Fruit fly (Drosophila melanogaster) whole organism, embryonic: Measurements from ENCODE around the gene CG33668.
A peak's percentile ranks its signal among the peaks of the same experiment; 100 is the strongest.

Source experiments
- Atf6 ChIP-seq: fragments of 200-800 bp; sonication (Bioruptor generic); IDR thresholded peaks from 2 replicates; pipeline ENCODE4 v1.3.6; 2022; ENCODE audit warnings: missing biosample characterization, missing genetic modification characterization
- B-H1 ChIP-seq: fragments of 200-800 bp; sonication (Bioruptor generic); IDR thresholded peaks from 3 replicates; pipeline ENCODE4 v1.3.6; 2022; ENCODE audit warnings: missing biosample characterization, missing genetic modification characterization
- B-H2 ChIP-seq: fragments of 200-800 bp; sonication (Bioruptor generic); optimal IDR thresholded peaks from 2 replicates; lab custom pipeline; 2018; ENCODE audit warnings: missing biosample characterization, mild to moderate bottlenecking, missing genetic modification characterization
- Blimp-1 ChIP-seq: fragments of 200-800 bp; sonication (Bioruptor generic); optimal IDR thresholded peaks from 3 replicates; lab custom pipeline; 2018; ENCODE audit warnings: missing biosample characterization, missing genetic modification characterization, mild to moderate bottlenecking, moderate library complexity, missing genetic modification reagents
- CG11093 ChIP-seq: fragments of 200-800 bp; sonication (Bioruptor generic); IDR thresholded peaks from 3 replicates; pipeline ENCODE4 v1.3.6; 2022; ENCODE audit warnings: missing biosample characterization, missing genetic modification characterization
- CG11504 ChIP-seq: fragments of 200-800 bp; sonication (Bioruptor generic); optimal IDR thresholded peaks from 3 replicates; lab custom pipeline; 2019; ENCODE audit warnings: missing biosample characterization, mild to moderate bottlenecking, missing genetic modification characterization, moderate library complexity
- CG11560 ChIP-seq: fragments of 200-800 bp; sonication (Bioruptor generic); IDR thresholded peaks from 3 replicates; pipeline ENCODE4 v1.3.6; 2022; ENCODE audit warnings: missing biosample characterization, missing genetic modification characterization
- CG12942 ChIP-seq: fragments of 200-800 bp; sonication (Bioruptor generic); optimal IDR thresholded peaks from 3 replicates; lab custom pipeline; 2016; ENCODE audit warnings: missing biosample characterization, missing genetic modification characterization
- CG17385 ChIP-seq: fragments of 200-800 bp; sonication (Bioruptor generic); optimal IDR thresholded peaks from 3 replicates; lab custom pipeline; 2018; ENCODE audit warnings: missing biosample characterization, mild to moderate bottlenecking, missing genetic modification characterization
- CG31441 ChIP-seq: fragments of 200-800 bp; sonication (Bioruptor generic); IDR thresholded peaks from 2 replicates; pipeline ENCODE4 v1.3.6; 2022; ENCODE audit warnings: missing biosample characterization, missing genetic modification characterization
- CG4617 ChIP-seq: fragments of 200-800 bp; sonication (Bioruptor generic); optimal IDR thresholded peaks from 3 replicates; lab custom pipeline; 2016; ENCODE audit warnings: missing biosample characterization, missing genetic modification characterization, borderline replicate concordance
- CG5180 ChIP-seq: fragments of 200-800 bp; sonication (Bioruptor generic); optimal IDR thresholded peaks from 3 replicates; lab custom pipeline; 2017; ENCODE audit warnings: missing biosample characterization, missing genetic modification characterization, mild to moderate bottlenecking, moderate library complexity, missing genetic modification reagents
- CG5245 ChIP-seq: fragments of 200-800 bp; sonication (Bioruptor generic); optimal IDR thresholded peaks from 3 replicates; lab custom pipeline; 2016; ENCODE audit warnings: missing biosample characterization, missing genetic modification characterization
- CoRest ChIP-seq: fragments of 200-800 bp; sonication (Bioruptor generic); optimal IDR thresholded peaks from 3 replicates; lab custom pipeline; 2018; ENCODE audit warnings: missing biosample characterization, mild to moderate bottlenecking, missing genetic modification characterization, moderate library complexity
- D19A ChIP-seq: fragments of 200-800 bp; optimal IDR thresholded peaks from 3 replicates; lab custom pipeline; 2019; ENCODE audit warnings: missing biosample characterization, mild to moderate bottlenecking, missing genetic modification characterization, moderate library complexity
- Drgx ChIP-seq: fragments of 200-800 bp; sonication (Bioruptor generic); IDR thresholded peaks from 2 replicates; pipeline ENCODE4 v1.3.6; 2022; ENCODE audit warnings: missing biosample characterization, missing genetic modification characterization
- HmgD ChIP-seq: fragments of 200-800 bp; sonication (Bioruptor generic); optimal IDR thresholded peaks from 3 replicates; lab custom pipeline; 2016; ENCODE audit warnings: missing biosample characterization, missing genetic modification characterization
- HmgZ ChIP-seq: fragments of 200-800 bp; sonication (Bioruptor generic); optimal IDR thresholded peaks from 2 replicates; lab custom pipeline; 2018; ENCODE audit warnings: missing biosample characterization, mild to moderate bottlenecking, missing genetic modification characterization
- MBD-R2 ChIP-seq: fragments of 200-800 bp; sonication (Bioruptor generic); IDR thresholded peaks from 2 replicates; pipeline ENCODE4 v1.3.6; 2022; ENCODE audit warnings: missing biosample characterization, missing genetic modification characterization
- MESR4 ChIP-seq: fragments of 200-800 bp; sonication (Bioruptor generic); optimal IDR thresholded peaks from 2 replicates; lab custom pipeline; 2018; ENCODE audit warnings: missing biosample characterization, mild to moderate bottlenecking, missing genetic modification characterization, moderate library complexity
- Med ChIP-seq: fragments of 200-800 bp; sonication (Bioruptor generic); peaks from one replicate; lab custom pipeline; 2016; ENCODE audit warnings: missing biosample characterization, missing genetic modification characterization, mild to moderate bottlenecking, inconsistent platforms, moderate library complexity
- Mes4 ChIP-seq: fragments of 200-800 bp; sonication (Bioruptor generic); optimal IDR thresholded peaks from 2 replicates; lab custom pipeline; 2016; ENCODE audit warnings: missing biosample characterization, missing genetic modification characterization
- Nf-YC ChIP-seq: fragments of 200-800 bp; optimal IDR thresholded peaks from 3 replicates; lab custom pipeline; 2019; ENCODE audit warnings: missing biosample characterization, mild to moderate bottlenecking, missing genetic modification characterization, moderate library complexity
- exex ChIP-seq: fragments of 200-800 bp; sonication (Bioruptor generic); optimal IDR thresholded peaks from 4 replicates; lab custom pipeline; 2018; ENCODE audit warnings: missing biosample characterization, mild to moderate bottlenecking, missing genetic modification characterization, moderate library complexity
- luna ChIP-seq: fragments of 200-800 bp; sonication (Bioruptor generic); optimal IDR thresholded peaks from 2 replicates; lab custom pipeline; 2016; ENCODE audit warnings: missing biosample characterization, missing genetic modification characterization
- mirr ChIP-seq: fragments of 200-800 bp; sonication (Bioruptor generic); optimal IDR thresholded peaks from 3 replicates; lab custom pipeline; 2018; ENCODE audit warnings: missing biosample characterization, mild to moderate bottlenecking, missing genetic modification characterization
- nmo ChIP-seq: fragments of 200-800 bp; sonication (Bioruptor generic); optimal IDR thresholded peaks from 2 replicates; lab custom pipeline; 2018; ENCODE audit warnings: missing biosample characterization, mild to moderate bottlenecking, missing genetic modification characterization, moderate library complexity
- pzg ChIP-seq: fragments of 200-800 bp; sonication (Bioruptor generic); optimal IDR thresholded peaks from 3 replicates; lab custom pipeline; 2018; ENCODE audit warnings: missing biosample characterization, mild to moderate bottlenecking, missing genetic modification characterization, moderate library complexity
- sc ChIP-seq, 3 experiments: fragments of >200 bp in 2 of 3; fragments of 200-800 bp in 1 of 3; sonication (Bioruptor generic) in 1 of 3; optimal IDR thresholded peaks; 2 replicates in 2 of 3; 3 replicates in 1 of 3; lab custom pipeline; 2017; ENCODE audit warnings: mild to moderate bottlenecking in 1 of 3, missing biosample characterization in 1 of 3, missing genetic modification characterization in 1 of 3, missing genetic modification reagents in 1 of 3
- slou ChIP-seq: fragments of 200-800 bp; sonication (Bioruptor generic); optimal IDR thresholded peaks from 3 replicates; lab custom pipeline; 2016; ENCODE audit warnings: missing biosample characterization, missing genetic modification characterization

Gene CG33668

DNA sequence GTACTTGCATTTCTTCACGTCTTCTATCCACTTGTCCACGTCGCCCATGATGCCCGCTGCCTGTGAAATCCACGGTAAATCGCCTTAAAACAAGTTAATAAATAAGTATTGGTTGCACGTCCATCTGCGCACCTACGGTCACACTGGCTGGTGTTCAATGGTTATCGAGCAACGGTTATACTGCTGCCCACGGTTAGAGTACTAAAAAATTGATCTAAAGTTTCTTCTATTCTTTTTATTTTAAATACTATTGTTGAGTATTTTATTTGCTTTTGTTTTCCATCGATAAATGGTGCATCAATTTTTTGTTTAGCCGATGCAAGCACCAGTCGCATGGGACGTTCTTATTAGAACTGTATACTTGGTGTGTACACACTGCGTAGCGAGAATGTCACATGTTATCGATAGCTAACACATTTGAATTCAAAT lies 46.5 kb downstream of the CG33668 start, which contains the start of gene PpV (continued):
- TF ChIP-seq sc (optimal IDR thresholded peaks at IDR 0.05; lab: Kevin White, UChicago) (no peak), sc (GFP tag; optimal IDR thresholded peaks at IDR 0.05; lab: Kevin White, UChicago) (no peak), Atf6 (GFP tag; lab: Robert Waterston, UW) (no peak), CG5180 (GFP tag; lab: Kevin White, UChicago) (no peak), mirr (GFP tag; lab: Kevin White, UChicago) (no peak), luna (GFP tag; lab: Kevin White, UChicago) (no peak), CG11504 (tag; lab: Kevin White, UChicago) (peak; percentile 32), CG5245 (GFP tag; lab: Kevin White, UChicago) (no peak), B-H1 (GFP tag; lab: Robert Waterston, UW) (no peak), CG31441 (peak; percentile 31; the same call in 1 of the 2 replicates), HmgD (GFP tag; lab: Kevin White, UChicago) (peak; percentile 41), MBD-R2 (peak; percentile 67), CG11093 (GFP tag; lab: Robert Waterston, UW) (no peak), CG4617 (GFP tag; lab: Kevin White, UChicago) (peak; percentile 81), MESR4 (GFP tag; lab: Kevin White, UChicago) (peak; percentile 72), pzg (GFP tag; lab: Kevin White, UChicago) (peak; percentile 93), Blimp-1 (GFP tag; lab: Kevin White, UChicago) (no peak), exex (peak; percentile 86), CG12942 (GFP tag; lab: Kevin White, UChicago) (no peak), CG11560 (tag; lab: Robert Waterston, UW) (peak; percentile 39; the same call in 1 of the 3 replicates), slou (GFP tag; lab: Kevin White, UChicago) (peak; percentile 6), nmo (peak; percentile 47), Med (peak; percentile 24), B-H2 (GFP tag; lab: Kevin White, UChicago) (peak; percentile 18), Drgx (GFP tag; lab: Robert Waterston, UW) (no peak), D19A (no peak), HmgZ (peak; percentile 50), Mes4 (GFP tag; lab: Kevin White, UChicago) (no peak), CoRest (tag; lab: Kevin White, UChicago) (peak; percentile 43), Nf-YC (tag; lab: Kevin White, UChicago) (peak; percentile 37), CG17385 (GFP tag; lab: Kevin White, UChicago) (no peak)
